Worm (Caenorhabditis elegans) whole organism, late embryonic: ENCODE data around the gene H03A11.2.

Experiments
- Y22D7AL.16 ChIP-seq: sonication (generic microtip); optimal IDR thresholded peaks from 2 replicates; lab custom pipeline; 2016; ENCODE audit warnings: missing genetic modification characterization, missing compliant biosample characterization
- ama-1 ChIP-seq: fragments of 150-350 bp; optimal IDR thresholded peaks from 2 replicates; lab custom pipeline; 2014
- fkh-10 ChIP-seq: fragments of 150-350 bp; optimal IDR thresholded peaks from 2 replicates; lab custom pipeline; 2014; ENCODE audit warnings: missing biosample characterization, missing genetic modification reagents, missing genetic modification characterization
- hlh-8 ChIP-seq: sonication (generic microtip); optimal IDR thresholded peaks from 2 replicates; lab custom pipeline; 2016; ENCODE audit warnings: missing genotype, missing genetic modification characterization, missing compliant biosample characterization
- nhr-11 ChIP-seq: fragments of 150-350 bp; optimal IDR thresholded peaks from 2 replicates; lab custom pipeline; 2014; ENCODE audit warnings: missing biosample characterization, missing genetic modification characterization
- npax-4 ChIP-seq: sonication (generic microtip); optimal IDR thresholded peaks from 2 replicates; lab custom pipeline; 2016; ENCODE audit warnings: missing genetic modification characterization, missing compliant biosample characterization

ce11 chrX:15191370-15191769, 39.1 kb downstream of the H03A11.2 start:
- TF ChIP-seq npax-4 (tag; lab: Kevin White, UChicago) (no peak), hlh-8 (tag; lab: Kevin White, UChicago) (no peak), nhr-11 (tag; lab: Kevin White, UChicago) (no peak), ama-1 (no peak), fkh-10 (GFP tag; lab: Kevin White, UChicago) (no peak), Y22D7AL.16 (tag; lab: Kevin White, UChicago) (no peak)
